Fruit fly (Drosophila melanogaster) whole organism, embryonic: ENCODE data around the gene edin.

Source experiments
- Blimp-1 ChIP-seq: fragments of 200-800 bp; sonication (Bioruptor generic); optimal IDR thresholded peaks from 3 replicates; lab custom pipeline; 2018; ENCODE audit warnings: missing biosample characterization, missing genetic modification characterization, mild to moderate bottlenecking, moderate library complexity, missing genetic modification reagents
- Bteb2 ChIP-seq: fragments of 200-800 bp; sonication (Bioruptor generic); optimal IDR thresholded peaks from 2 replicates; lab custom pipeline; 2016; ENCODE audit warnings: missing biosample characterization, missing genetic modification characterization
- CG11456 ChIP-seq: fragments of 200-800 bp; sonication (Bioruptor generic); IDR thresholded peaks from 3 replicates; pipeline ENCODE4 v1.3.6; 2022; ENCODE audit warnings: missing biosample characterization, missing genetic modification characterization
- CG12236 ChIP-seq: fragments of 200-800 bp; sonication (Bioruptor generic); optimal IDR thresholded peaks from 2 replicates; lab custom pipeline; 2016; ENCODE audit warnings: missing biosample characterization, missing genetic modification characterization
- CG12659 ChIP-seq: fragments of 200-800 bp; sonication (Bioruptor generic); optimal IDR thresholded peaks from 3 replicates; lab custom pipeline; 2017; ENCODE audit warnings: mild to moderate bottlenecking, missing biosample characterization, missing genetic modification reagents, missing genetic modification characterization
- CG14014 ChIP-seq: fragments of 200-800 bp; sonication (Bioruptor generic); IDR thresholded peaks from 2 replicates; pipeline ENCODE4 v1.3.6; 2022; ENCODE audit warnings: missing biosample characterization, missing genetic modification characterization
- CG17385 ChIP-seq: fragments of 200-800 bp; sonication (Bioruptor generic); optimal IDR thresholded peaks from 3 replicates; lab custom pipeline; 2018; ENCODE audit warnings: missing biosample characterization, mild to moderate bottlenecking, missing genetic modification characterization
- CG17829 ChIP-seq: fragments of 200-800 bp; optimal IDR thresholded peaks from 2 replicates; lab custom pipeline; 2019; ENCODE audit warnings: missing biosample characterization, mild to moderate bottlenecking, missing genetic modification characterization, moderate library complexity
- CG33213 ChIP-seq: fragments of 200-800 bp; sonication (Bioruptor generic); optimal IDR thresholded peaks from 3 replicates; lab custom pipeline; 2016; ENCODE audit warnings: missing biosample characterization, missing genetic modification characterization
- CG43689 ChIP-seq: fragments of 200-800 bp; sonication (Bioruptor generic); IDR thresholded peaks from 2 replicates; pipeline ENCODE4 v1.3.6; 2022; ENCODE audit warnings: missing biosample characterization, missing genetic modification characterization
- CG4424 ChIP-seq: fragments of 200-800 bp; sonication (Bioruptor generic); optimal IDR thresholded peaks from 3 replicates; lab custom pipeline; 2016; ENCODE audit warnings: missing biosample characterization, missing genetic modification characterization
- CG4707 ChIP-seq: fragments of 200-800 bp; sonication (Bioruptor generic); optimal IDR thresholded peaks from 2 replicates; lab custom pipeline; 2018; ENCODE audit warnings: missing biosample characterization, mild to moderate bottlenecking, missing genetic modification characterization, moderate library complexity
- CG4820 ChIP-seq: fragments of 200-800 bp; sonication (Bioruptor generic); optimal IDR thresholded peaks from 3 replicates; lab custom pipeline; 2016; ENCODE audit warnings: missing biosample characterization, missing genetic modification characterization
- CG7372 ChIP-seq: fragments of 200-800 bp; sonication (Bioruptor generic); IDR thresholded peaks from 2 replicates; pipeline ENCODE4 v1.3.6; 2022; ENCODE audit warnings: missing biosample characterization, missing genetic modification characterization
- CG7839 ChIP-seq: fragments of 200-800 bp; sonication (Bioruptor generic); optimal IDR thresholded peaks from 3 replicates; lab custom pipeline; 2018; ENCODE audit warnings: missing biosample characterization, mild to moderate bottlenecking, missing genetic modification characterization, moderate library complexity
- CG9609 ChIP-seq: fragments of 200-800 bp; sonication (Bioruptor generic); optimal IDR thresholded peaks from 3 replicates; lab custom pipeline; 2016; ENCODE audit warnings: missing biosample characterization, missing genetic modification characterization
- CG9817 ChIP-seq: fragments of 200-800 bp; sonication (Bioruptor generic); optimal IDR thresholded peaks from 2 replicates; lab custom pipeline; 2018; ENCODE audit warnings: missing biosample characterization, mild to moderate bottlenecking, missing genetic modification characterization, moderate library complexity
- CHES-1-like ChIP-seq: fragments of 200-800 bp; sonication (Bioruptor generic); optimal IDR thresholded peaks from 2 replicates; lab custom pipeline; 2016; ENCODE audit warnings: missing biosample characterization, missing genetic modification characterization
- Deaf1 ChIP-seq: fragments of 200-800 bp; optimal IDR thresholded peaks from 3 replicates; lab custom pipeline; 2019; ENCODE audit warnings: missing biosample characterization, mild to moderate bottlenecking, missing genetic modification characterization, moderate library complexity
- Dip3 ChIP-seq: fragments of 200-800 bp; sonication (Bioruptor generic); optimal IDR thresholded peaks from 3 replicates; lab custom pipeline; 2016; ENCODE audit warnings: missing biosample characterization, missing genetic modification characterization
- Dref ChIP-seq: fragments of 200-800 bp; sonication (Bioruptor generic); IDR thresholded peaks from 2 replicates; pipeline ENCODE4 v1.3.6; 2022; ENCODE audit warnings: missing biosample characterization, missing genetic modification characterization
- Fer1 ChIP-seq: fragments of 200-800 bp; sonication (Bioruptor generic); optimal IDR thresholded peaks from 2 replicates; lab custom pipeline; 2017; ENCODE audit warnings: missing biosample characterization, mild to moderate bottlenecking, missing genetic modification characterization
- Hand ChIP-seq: fragments of 200-800 bp; sonication (Bioruptor generic); optimal IDR thresholded peaks from 2 replicates; lab custom pipeline; 2017; ENCODE audit warnings: mild to moderate bottlenecking, missing biosample characterization, missing genetic modification reagents, missing genetic modification characterization
- Hr3 ChIP-seq: fragments of 200-800 bp; sonication (Bioruptor generic); optimal IDR thresholded peaks from 3 replicates; lab custom pipeline; 2016; ENCODE audit warnings: missing biosample characterization, missing genetic modification characterization
- Ptx1 ChIP-seq: fragments of 200-800 bp; sonication (Bioruptor generic); IDR thresholded peaks from 2 replicates; pipeline ENCODE4 v1.3.6; 2022; ENCODE audit warnings: missing biosample characterization, missing genetic modification characterization
- Rfx ChIP-seq: fragments of 200-800 bp; sonication (Bioruptor generic); IDR thresholded peaks from 2 replicates; pipeline ENCODE4 v1.3.6; 2022; ENCODE audit warnings: missing biosample characterization, missing genetic modification characterization
- Scr ChIP-seq: fragments of 200-800 bp; sonication (Bioruptor generic); IDR thresholded peaks from 2 replicates; pipeline ENCODE4 v1.3.6; 2022; ENCODE audit warnings: missing biosample characterization, missing genetic modification characterization; ENCODE audit not compliant: partially characterized antibody
- Xrp1 ChIP-seq: fragments of 200-800 bp; sonication (Bioruptor generic); IDR thresholded peaks from 2 replicates; pipeline ENCODE4 v1.3.6; 2022; ENCODE audit warnings: missing biosample characterization, missing genetic modification characterization
- YL-1 ChIP-seq: fragments of 200-800 bp; sonication (Bioruptor generic); optimal IDR thresholded peaks from 3 replicates; lab custom pipeline; 2017; ENCODE audit warnings: missing biosample characterization, mild to moderate bottlenecking, missing genetic modification characterization
- ab ChIP-seq: fragments of 200-800 bp; sonication (Bioruptor generic); optimal IDR thresholded peaks from 2 replicates; lab custom pipeline; 2016; ENCODE audit warnings: missing biosample characterization, missing genetic modification characterization
- abd-A ChIP-seq: fragments of 200-800 bp; sonication (Bioruptor generic); optimal IDR thresholded peaks from 3 replicates; lab custom pipeline; 2019; ENCODE audit warnings: missing biosample characterization, mild to moderate bottlenecking, missing genetic modification characterization, moderate library complexity
- al ChIP-seq: fragments of 200-800 bp; sonication (Bioruptor generic); IDR thresholded peaks from 2 replicates; pipeline ENCODE4 v1.3.6; 2022; ENCODE audit warnings: missing biosample characterization, missing genetic modification characterization
- cas ChIP-seq: fragments of 200-800 bp; sonication (Bioruptor generic); IDR thresholded peaks from 2 replicates; pipeline ENCODE4 v1.3.6; 2022; ENCODE audit warnings: missing biosample characterization, missing genetic modification characterization
- crc ChIP-seq: fragments of 200-800 bp; sonication (Bioruptor generic); optimal IDR thresholded peaks from 2 replicates; lab custom pipeline; 2016; ENCODE audit warnings: missing biosample characterization, missing genetic modification characterization
- dan ChIP-seq: fragments of 200-800 bp; sonication (Bioruptor generic); IDR thresholded peaks from 2 replicates; pipeline ENCODE4 v1.3.6; 2022; ENCODE audit warnings: missing biosample characterization, missing genetic modification characterization
- dysf ChIP-seq: fragments of 200-800 bp; sonication (Bioruptor generic); IDR thresholded peaks from 3 replicates; pipeline ENCODE4 v1.3.6; 2022; ENCODE audit warnings: missing biosample characterization, missing genetic modification characterization
- emc ChIP-seq: fragments of 200-800 bp; sonication (Bioruptor generic); optimal IDR thresholded peaks from 2 replicates; lab custom pipeline; 2016; ENCODE audit warnings: missing biosample characterization, missing genetic modification characterization
- gce ChIP-seq: fragments of 200-800 bp; sonication (Bioruptor generic); IDR thresholded peaks from 3 replicates; pipeline ENCODE4 v1.3.6; 2022; ENCODE audit warnings: missing biosample characterization, missing genetic modification characterization
- kni ChIP-seq: fragments of 200-800 bp; sonication (Bioruptor generic); optimal IDR thresholded peaks from 3 replicates; lab custom pipeline; 2017; ENCODE audit warnings: mild to moderate bottlenecking, missing biosample characterization, missing genetic modification reagents, missing genetic modification characterization
- lola ChIP-seq, 3 experiments: fragments of >200 bp in 2 of 3; fragments of 200-800 bp in 1 of 3; sonication (Bioruptor generic) in 1 of 3; optimal IDR thresholded peaks; 2 replicates each; lab custom pipeline; 2017 to 2019; ENCODE audit warnings: missing biosample characterization in 3 of 3, missing genetic modification characterization in 3 of 3, mild to moderate bottlenecking in 1 of 3, moderate library complexity in 1 of 3
- mirr ChIP-seq: fragments of 200-800 bp; sonication (Bioruptor generic); optimal IDR thresholded peaks from 3 replicates; lab custom pipeline; 2018; ENCODE audit warnings: missing biosample characterization, mild to moderate bottlenecking, missing genetic modification characterization
- onecut ChIP-seq: fragments of 200-800 bp; sonication (Bioruptor generic); IDR thresholded peaks from 2 replicates; pipeline ENCODE4 v1.3.6; 2022; ENCODE audit warnings: missing biosample characterization, missing genetic modification characterization
- p53 ChIP-seq: fragments of 200-800 bp; sonication (Bioruptor generic); optimal IDR thresholded peaks from 2 replicates; lab custom pipeline; 2016; ENCODE audit warnings: missing biosample characterization, missing genetic modification characterization
- pan ChIP-seq, 4 experiments: fragments of >200 bp in 3 of 4; fragments of 200-800 bp in 1 of 4; sonication (Bioruptor generic) in 1 of 4; optimal IDR thresholded peaks in 3 of 4; IDR thresholded peaks in 1 of 4; 2 replicates each; pipeline versions ENCODE4 v1.3.6 to Lab custom; 2017 to 2022; ENCODE audit warnings: missing biosample characterization in 2 of 4, missing genetic modification characterization in 2 of 4, mixed read lengths in 1 of 4
- psq ChIP-seq: fragments of 200-800 bp; sonication (Bioruptor generic); optimal IDR thresholded peaks from 2 replicates; lab custom pipeline; 2017; ENCODE audit warnings: missing biosample characterization, missing genetic modification characterization
- salm ChIP-seq: fragments of 200-800 bp; sonication (Bioruptor generic); optimal IDR thresholded peaks from 2 replicates; lab custom pipeline; 2018; ENCODE audit warnings: missing biosample characterization, mild to moderate bottlenecking, missing genetic modification characterization
- wek ChIP-seq: fragments of 200-800 bp; sonication (Bioruptor generic); optimal IDR thresholded peaks from 3 replicates; lab custom pipeline; 2018; ENCODE audit warnings: missing biosample characterization, mild to moderate bottlenecking, missing genetic modification characterization, moderate library complexity
- zen ChIP-seq: fragments of 200-800 bp; sonication (Bioruptor generic); optimal IDR thresholded peaks from 3 replicates; lab custom pipeline; 2018; ENCODE audit warnings: missing biosample characterization, mild to moderate bottlenecking, missing genetic modification characterization, moderate library complexity
- zf30C ChIP-seq: fragments of 200-800 bp; sonication (Bioruptor generic); optimal IDR thresholded peaks from 3 replicates; lab custom pipeline; 2018; ENCODE audit warnings: missing biosample characterization, mild to moderate bottlenecking, missing genetic modification characterization

Gene edin

dm6 chr3L:17513893-17514616, 19.4 kb downstream of the edin start, which contains the start of the genes U4-U6-60K and CG7564 (continued):
- TF ChIP-seq CG17829 (peak; percentile 53), CG14014 (GFP tag; lab: Robert Waterston, UW) (no peak; the same call in 1 of the 2 replicates), Fer1 (GFP tag; lab: Kevin White, UChicago) (no peak), dysf (peak; percentile 68; the same call in 1 of the 3 replicates), CG11456 (GFP tag; lab: Robert Waterston, UW) (peak; percentile 61; the same call in 2 of the 3 replicates), CG9817 (peak; percentile 63), zf30C (no peak), psq (GFP tag; lab: Kevin White, UChicago) (peak; percentile 16), gce (GFP tag; lab: Robert Waterston, UW) (no peak), Bteb2 (peak; percentile 12), salm (no peak), al (GFP tag; lab: Robert Waterston, UW) (peak; percentile 54), cas (GFP tag; lab: Robert Waterston, UW) (no peak), onecut (GFP tag; lab: Robert Waterston, UW) (peak; percentile 28), mirr (GFP tag; lab: Kevin White, UChicago) (no peak), YL-1 (GFP tag; lab: Kevin White, UChicago) (peak; percentile 74), CG4707 (GFP tag; lab: Kevin White, UChicago) (no peak), CG4820 (GFP tag; lab: Kevin White, UChicago) (peak; percentile 51), pan (optimal IDR thresholded peaks at IDR 0.05; lab: Kevin White, UChicago) (no peak), pan (GFP tag; optimal IDR thresholded peaks at IDR 0.05 in 1 of 2, IDR thresholded peaks at IDR 0.05 in 1 of 2) (no peak), kni (peak; percentile 60), Scr (GFP tag; lab: Robert Waterston, UW) (peak; percentile 97), Rfx (GFP tag; lab: Robert Waterston, UW) (peak; percentile 79), lola (GFP tag; optimal IDR thresholded peaks at IDR 0.05; lab: Kevin White, UChicago) (peak in 1 of 3 experiments; percentile 69), CG12659 (GFP tag; lab: Kevin White, UChicago) (peak; percentile 82), CG17385 (GFP tag; lab: Kevin White, UChicago) (peak; percentile 42), CG7839 (tag; lab: Kevin White, UChicago) (peak; percentile 60), CG12236 (GFP tag; lab: Kevin White, UChicago) (no peak), CG43689 (GFP tag; lab: Robert Waterston, UW) (no peak), p53 (no peak), emc (GFP tag; lab: Kevin White, UChicago) (peak; percentile 44), Dref (GFP tag; lab: Robert Waterston, UW) (peak; percentile 38; the same call in 1 of the 2 replicates), Deaf1 (tag; lab: Kevin White, UChicago) (peak; percentile 4), dan (GFP tag; lab: Robert Waterston, UW) (no peak), zen (tag; lab: Kevin White, UChicago) (peak; percentile 50), Ptx1 (GFP tag; lab: Robert Waterston, UW) (peak; percentile 53; the same call in 1 of the 2 replicates), ab (no peak), Hand (GFP tag; lab: Kevin White, UChicago) (no peak), CG33213 (GFP tag; lab: Kevin White, UChicago) (peak; percentile 27), Blimp-1 (GFP tag; lab: Kevin White, UChicago) (peak; percentile 22), CG7372 (GFP tag; lab: Robert Waterston, UW) (peak; percentile 44; the same call in 1 of the 2 replicates), Dip3 (GFP tag; lab: Kevin White, UChicago) (peak; percentile 53), abd-A (tag; lab: Kevin White, UChicago) (no peak), CG4424 (GFP tag; lab: Kevin White, UChicago) (peak; percentile 55), CG9609 (GFP tag; lab: Kevin White, UChicago) (peak; percentile 44), Xrp1 (GFP tag; lab: Robert Waterston, UW) (peak; percentile 38), wek (GFP tag; lab: Kevin White, UChicago) (no peak), crc (GFP tag; lab: Kevin White, UChicago) (peak; percentile 15), CHES-1-like (GFP tag; lab: Kevin White, UChicago) (peak; percentile 7), Hr3 (GFP tag; lab: Kevin White, UChicago) (peak; percentile 81)
